Fruit fly (Drosophila melanogaster) whole organism, prepupa: Measurements from ENCODE around the gene CG32445.

Source experiments
- CG10631 ChIP-seq: fragments of 200-800 bp; sonication (Bioruptor generic); optimal IDR thresholded peaks from 2 replicates; lab custom pipeline; 2016; ENCODE audit warnings: missing biosample characterization, missing genetic modification characterization
- CG11762 ChIP-seq: fragments of 200-800 bp; sonication (Bioruptor generic); optimal IDR thresholded peaks from 3 replicates; lab custom pipeline; 2016; ENCODE audit warnings: missing biosample characterization, missing genetic modification characterization; ENCODE audit not compliant: insufficient read depth
- CG6808 ChIP-seq: fragments of 200-800 bp; sonication (Bioruptor generic); optimal IDR thresholded peaks from 3 replicates; lab custom pipeline; 2017; ENCODE audit warnings: missing biosample characterization, missing genetic modification characterization, mild to moderate bottlenecking, moderate library complexity, missing genetic modification reagents
- Ets96B ChIP-seq: fragments of 200-800 bp; optimal IDR thresholded peaks from 2 replicates; lab custom pipeline; 2019; ENCODE audit warnings: missing biosample characterization, mild to moderate bottlenecking, missing genetic modification characterization, moderate library complexity
- Smox ChIP-seq: fragments of 200-800 bp; sonication (Bioruptor generic); optimal IDR thresholded peaks from 3 replicates; lab custom pipeline; 2016; ENCODE audit warnings: missing biosample characterization, missing genetic modification characterization
- acj6 ChIP-seq: fragments of 200-800 bp; sonication (Bioruptor generic); optimal IDR thresholded peaks from 3 replicates; lab custom pipeline; 2016; ENCODE audit warnings: missing biosample characterization, missing genetic modification characterization
- esn ChIP-seq: fragments of 200-800 bp; sonication (Bioruptor generic); optimal IDR thresholded peaks from 2 replicates; lab custom pipeline; 2016; ENCODE audit warnings: missing biosample characterization, mild to moderate bottlenecking, missing genetic modification characterization, moderate library complexity
- lz ChIP-seq: fragments of 200-800 bp; sonication (Bioruptor generic); optimal IDR thresholded peaks from 3 replicates; lab custom pipeline; 2016; ENCODE audit warnings: missing biosample characterization, missing genetic modification characterization

DNA sequence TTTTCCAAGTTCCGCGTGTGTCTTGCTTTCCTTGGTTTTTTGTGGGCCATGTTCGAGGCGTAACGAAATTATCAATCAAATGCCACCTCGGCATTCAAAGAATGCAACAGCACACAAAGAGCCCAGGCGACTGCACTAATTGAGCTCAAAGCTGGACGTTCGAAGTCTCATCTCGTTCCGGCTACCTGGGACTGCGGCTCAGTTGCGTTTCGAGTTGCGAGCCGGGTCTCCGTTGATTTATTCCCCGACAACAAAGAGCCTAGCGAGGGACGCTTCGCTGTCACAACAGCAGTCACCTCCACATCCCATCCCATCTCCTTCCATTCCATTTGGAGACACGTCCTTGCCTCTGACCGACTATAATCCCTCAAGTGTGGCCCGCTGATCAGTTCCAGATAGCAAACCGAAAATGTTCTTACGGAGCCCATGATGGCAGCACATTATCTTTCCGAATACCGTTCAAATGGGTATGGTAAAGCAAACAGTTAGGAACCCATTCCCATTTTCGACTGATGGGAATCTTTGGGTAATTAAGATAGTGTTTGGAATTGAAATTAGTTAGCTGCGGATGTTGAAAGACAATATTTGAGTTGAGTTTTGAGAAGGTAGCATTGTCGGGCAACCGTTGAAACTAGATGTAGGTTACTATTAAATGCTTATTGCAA is 3.9 kb downstream of the CG32445 start:
- no peak for TF ChIP-seq lz (GFP tag; lab: Kevin White, UChicago)
- no peak for TF ChIP-seq esn (GFP tag; lab: Kevin White, UChicago)
- TF ChIP-seq CG11762 = no peak
- no peak for TF ChIP-seq CG6808 (GFP tag; lab: Kevin White, UChicago)
- no peak for TF ChIP-seq Ets96B (tag; lab: Kevin White, UChicago)
- TF ChIP-seq CG10631 (GFP tag; lab: Kevin White, UChicago) = no peak
- no peak for TF ChIP-seq Smox (GFP tag; lab: Kevin White, UChicago)
- TF ChIP-seq acj6 = no peak
